Fruit fly (Drosophila melanogaster) whole organism, wandering third instar larva: Measurements from ENCODE around the gene CG12111.
A peak's percentile ranks its signal among the peaks of the same experiment; 100 is the strongest.

Source experiments
- Abd-B ChIP-seq: fragments of >200 bp; optimal IDR thresholded peaks from 2 replicates; lab custom pipeline; 2017; ENCODE audit warnings: missing biosample characterization, missing genetic modification characterization
- CG32264 ChIP-seq: fragments of 200-800 bp; sonication (Bioruptor generic); optimal IDR thresholded peaks from 2 replicates; lab custom pipeline; 2016; ENCODE audit warnings: missing biosample characterization, missing genetic modification characterization
- CG9705 ChIP-seq: fragments of 200-800 bp; sonication (Bioruptor generic); optimal IDR thresholded peaks from 2 replicates; lab custom pipeline; 2018; ENCODE audit warnings: missing biosample characterization, mild to moderate bottlenecking, missing genetic modification characterization
- Dfd ChIP-seq: fragments of >200 bp; optimal IDR thresholded peaks from 2 replicates; lab custom pipeline; 2017; ENCODE audit warnings: missing biosample characterization, missing genetic modification characterization
- Dif ChIP-seq: fragments of 200-275, 200-300 bp; sonication (Bioruptor generic); optimal IDR thresholded peaks from 2 replicates; lab custom pipeline; 2018; ENCODE audit warnings: missing biosample characterization, missing genetic modification characterization; ENCODE audit not compliant: partially characterized antibody
- GATAd ChIP-seq: sonication (Bioruptor generic); optimal IDR thresholded peaks from 2 replicates; lab custom pipeline; 2016; ENCODE audit warnings: missing biosample characterization, missing genetic modification characterization
- HLH106 ChIP-seq: fragments of 200-800 bp; optimal IDR thresholded peaks from 3 replicates; lab custom pipeline; 2019; ENCODE audit warnings: missing biosample characterization, mild to moderate bottlenecking, missing genetic modification characterization, moderate library complexity
- Hnf4 ChIP-seq: fragments of 200-800 bp; sonication (Bioruptor generic); optimal IDR thresholded peaks from 2 replicates; lab custom pipeline; 2016; ENCODE audit warnings: missing biosample characterization, mild to moderate bottlenecking, missing genetic modification characterization
- Hr78 ChIP-seq: fragments of >200 bp; optimal IDR thresholded peaks from 2 replicates; lab custom pipeline; 2017; ENCODE audit warnings: missing biosample characterization, missing genetic modification characterization
- Hr83 ChIP-seq: fragments of 200-300 bp; sonication (Bioruptor generic); optimal IDR thresholded peaks from 2 replicates; lab custom pipeline; 2016; ENCODE audit warnings: missing biosample characterization, mild to moderate bottlenecking, missing genetic modification characterization, moderate library complexity; ENCODE audit not compliant: poor library complexity, severe bottlenecking
- Jra ChIP-seq: sonication (Bioruptor generic); optimal IDR thresholded peaks from 2 replicates; lab custom pipeline; 2016; ENCODE audit warnings: missing biosample characterization, missing genetic modification characterization
- Mio ChIP-seq: sonication (Bioruptor generic); optimal IDR thresholded peaks from 2 replicates; lab custom pipeline; 2016; ENCODE audit warnings: missing biosample characterization, missing genetic modification characterization
- Myc ChIP-seq: fragments of >200 bp; optimal IDR thresholded peaks from 2 replicates; lab custom pipeline; 2017
- N ChIP-seq: fragments of >200 bp; optimal IDR thresholded peaks from 2 replicates; lab custom pipeline; 2018; ENCODE audit warnings: missing biosample characterization, missing external identifiers, missing genetic modification characterization
- OdsH ChIP-seq: fragments of 200-800 bp; sonication (Bioruptor generic); optimal IDR thresholded peaks from 2 replicates; lab custom pipeline; 2016; ENCODE audit warnings: missing biosample characterization, mild to moderate bottlenecking, missing genetic modification characterization
- Rel ChIP-seq, 2 experiments: fragments of 200-800 bp; sonication (Bioruptor generic) in 1 of 2; optimal IDR thresholded peaks; 2 replicates in 1 of 2; 3 replicates in 1 of 2; lab custom pipeline; 2016 to 2019; ENCODE audit warnings: mild to moderate bottlenecking in 2 of 2, missing biosample characterization in 2 of 2, missing genetic modification characterization in 2 of 2, moderate library complexity in 1 of 2
- Sp1 ChIP-seq: fragments of 200-800 bp; sonication (Bioruptor generic); optimal IDR thresholded peaks from 3 replicates; lab custom pipeline; 2019; ENCODE audit warnings: missing biosample characterization, mild to moderate bottlenecking, missing genetic modification characterization, moderate library complexity
- br ChIP-seq: fragments of 200-800 bp; sonication (Bioruptor generic); optimal IDR thresholded peaks from 2 replicates; lab custom pipeline; 2016; ENCODE audit warnings: missing biosample characterization, missing genetic modification characterization
- brk ChIP-seq: fragments of 200-800 bp; sonication (Bioruptor generic); optimal IDR thresholded peaks from 2 replicates; lab custom pipeline; 2016; ENCODE audit warnings: missing biosample characterization, mild to moderate bottlenecking, missing genetic modification characterization
- dl ChIP-seq, 2 experiments: fragments of 175-275, 200-275 bp in 1 of 2; fragments of 200-275 bp in 1 of 2; sonication (Bioruptor generic); optimal IDR thresholded peaks; lab custom pipeline; 2018; ENCODE audit warnings: mild to moderate bottlenecking in 2 of 2, missing biosample characterization in 2 of 2, missing genetic modification characterization in 2 of 2, moderate library complexity in 2 of 2; ENCODE audit not compliant: partially characterized antibody in 2 of 2, insufficient read depth in 1 of 2
- dmrt93B ChIP-seq: fragments of 200-800 bp; sonication (Bioruptor generic); optimal IDR thresholded peaks from 2 replicates; lab custom pipeline; 2018; ENCODE audit warnings: missing biosample characterization, mild to moderate bottlenecking, missing genetic modification characterization
- dsf ChIP-seq: sonication (Bioruptor generic); optimal IDR thresholded peaks from 2 replicates; lab custom pipeline; 2016; ENCODE audit warnings: missing biosample characterization, missing genetic modification characterization, borderline replicate concordance
- ey ChIP-seq: fragments of 200-800 bp; sonication (Bioruptor generic); optimal IDR thresholded peaks from 2 replicates; lab custom pipeline; 2016; ENCODE audit warnings: missing biosample characterization, missing genetic modification characterization
- foxo ChIP-seq, 2 experiments: fragments of 200-800 bp; sonication (Bioruptor generic); optimal IDR thresholded peaks; 2 replicates in 1 of 2; 3 replicates in 1 of 2; lab custom pipeline; 2016 to 2017; ENCODE audit warnings: missing biosample characterization in 2 of 2, missing genetic modification characterization in 2 of 2
- fru ChIP-seq: fragments of 200-800 bp; sonication (Bioruptor generic); optimal IDR thresholded peaks from 3 replicates; lab custom pipeline; 2016; ENCODE audit warnings: missing biosample characterization, mild to moderate bottlenecking, missing genetic modification characterization
- h ChIP-seq: fragments of 200-800 bp; sonication (Bioruptor generic); optimal IDR thresholded peaks from 3 replicates; lab custom pipeline; 2016; ENCODE audit warnings: missing biosample characterization, mild to moderate bottlenecking, missing genetic modification characterization
- jim ChIP-seq: fragments of 175-275, 200-325 bp; sonication (Bioruptor generic); optimal IDR thresholded peaks from 2 replicates; lab custom pipeline; 2016; ENCODE audit warnings: missing biosample characterization, mild to moderate bottlenecking, missing genetic modification characterization
- lola ChIP-seq: fragments of >200 bp; optimal IDR thresholded peaks from 2 replicates; lab custom pipeline; 2017; ENCODE audit warnings: missing biosample characterization, missing genetic modification characterization
- pan ChIP-seq: fragments of >200 bp; optimal IDR thresholded peaks from 2 replicates; lab custom pipeline; 2017
- psq ChIP-seq: fragments of 200-800 bp; sonication (Bioruptor generic); optimal IDR thresholded peaks from 3 replicates; lab custom pipeline; 2017; ENCODE audit warnings: missing biosample characterization, mild to moderate bottlenecking, missing genetic modification characterization, moderate library complexity
- rgr ChIP-seq: fragments of 200-800 bp; sonication (Bioruptor generic); optimal IDR thresholded peaks from 3 replicates; lab custom pipeline; 2016; ENCODE audit warnings: missing biosample characterization, mild to moderate bottlenecking, missing genetic modification characterization
- sage ChIP-seq: fragments of 200-800 bp; sonication (Bioruptor generic); optimal IDR thresholded peaks from 2 replicates; lab custom pipeline; 2016; ENCODE audit warnings: missing biosample characterization, mild to moderate bottlenecking, missing genetic modification characterization
- sv ChIP-seq: fragments of 200-800 bp; sonication (Bioruptor generic); optimal IDR thresholded peaks from 3 replicates; lab custom pipeline; 2016; ENCODE audit warnings: missing biosample characterization, missing genetic modification characterization
- tai ChIP-seq: sonication (Bioruptor generic); optimal IDR thresholded peaks from 2 replicates; lab custom pipeline; 2016; ENCODE audit warnings: missing biosample characterization, missing genetic modification characterization
- woc ChIP-seq: sonication (Bioruptor generic); optimal IDR thresholded peaks from 2 replicates; lab custom pipeline; 2016; ENCODE audit warnings: missing biosample characterization, mild to moderate bottlenecking, missing genetic modification characterization

CG12111 gene

dm6 chrX:8583159-8583558 is 12.4 kb upstream of the CG12111 start:
- no peak for TF ChIP-seq br (GFP tag; lab: Kevin White, UChicago)
- TF ChIP-seq Abd-B, result no peak
- no peak for TF ChIP-seq Hnf4 (GFP tag; lab: Kevin White, UChicago)
- TF ChIP-seq GATAd (GFP tag; lab: Kevin White, UChicago), result no peak
- no peak for TF ChIP-seq foxo (GFP tag; optimal IDR thresholded peaks at IDR 0.05; lab: Kevin White, UChicago)
- no peak for TF ChIP-seq Mio (GFP tag; lab: Kevin White, UChicago)
- TF ChIP-seq Dfd (GFP tag; lab: Kevin White, UChicago), result no peak
- no peak for TF ChIP-seq Jra (GFP tag; lab: Kevin White, UChicago)
- TF ChIP-seq tai, result no peak
- no peak for TF ChIP-seq ey (GFP tag; lab: Kevin White, UChicago)
- TF ChIP-seq h, result no peak
- no peak for TF ChIP-seq Rel (GFP tag; optimal IDR thresholded peaks at IDR 0.05; lab: Kevin White, UChicago)
- no peak for TF ChIP-seq Rel (tag; optimal IDR thresholded peaks at IDR 0.05; lab: Kevin White, UChicago)

dm6 chrX:8580794-8581193 is 10.0 kb upstream of the CG12111 start:
- TF ChIP-seq h (no peak), psq (GFP tag; lab: Kevin White, UChicago) (no peak), rgr (GFP tag; lab: Kevin White, UChicago) (no peak), Hr78 (GFP tag; lab: Kevin White, UChicago) (no peak), dmrt93B (no peak), Dif (GFP tag; lab: Kevin White, UChicago) (no peak), Hr83 (GFP tag; lab: Kevin White, UChicago) (no peak), Dfd (GFP tag; lab: Kevin White, UChicago) (no peak), GATAd (GFP tag; lab: Kevin White, UChicago) (no peak), jim (no peak)

- no peak for TF ChIP-seq jim
- no peak for TF ChIP-seq Rel (GFP tag; optimal IDR thresholded peaks at IDR 0.05; lab: Kevin White, UChicago)
- TF ChIP-seq Rel (tag; optimal IDR thresholded peaks at IDR 0.05; lab: Kevin White, UChicago), result peak; percentile 64
Observed at dm6 chrX:8579875-8580274, 9.1 kb upstream of the CG12111 start.

- TF ChIP-seq Hr78 (GFP tag; lab: Kevin White, UChicago) (no peak), Dif (GFP tag; lab: Kevin White, UChicago) (no peak), Jra (GFP tag; lab: Kevin White, UChicago) (no peak), pan (lab: Kevin White, UChicago) (no peak), CG32264 (GFP tag; lab: Kevin White, UChicago) (no peak), Sp1 (GFP tag; lab: Kevin White, UChicago) (no peak), lola (GFP tag; lab: Kevin White, UChicago) (no peak), Rel (GFP tag; optimal IDR thresholded peaks at IDR 0.05; lab: Kevin White, UChicago) (no peak), Rel (tag; optimal IDR thresholded peaks at IDR 0.05; lab: Kevin White, UChicago) (no peak), br (GFP tag; lab: Kevin White, UChicago) (no peak), CG9705 (GFP tag; lab: Kevin White, UChicago) (no peak)
Observed at dm6 chrX:8579097-8579496, 8.3 kb upstream of the CG12111 start.

dm6 chrX:8576675-8577074 is 5.9 kb upstream of the CG12111 start:
- TF ChIP-seq Rel (GFP tag; optimal IDR thresholded peaks at IDR 0.05; lab: Kevin White, UChicago) (no peak), Rel (tag; optimal IDR thresholded peaks at IDR 0.05; lab: Kevin White, UChicago) (peak; percentile 67), Sp1 (GFP tag; lab: Kevin White, UChicago) (no peak)
- TF ChIP-seq, all 38 proteins: peak for 1

- TF ChIP-seq dl (GFP tag; optimal IDR thresholded peaks at IDR 0.05; lab: Kevin White, UChicago; ENCODE audit: insufficient read depth in 1 of 2, partially characterized antibody in 2 of 2), result no peak
- TF ChIP-seq dmrt93B, result no peak
- no peak for TF ChIP-seq GATAd (GFP tag; lab: Kevin White, UChicago)
- no peak for TF ChIP-seq Mio (GFP tag; lab: Kevin White, UChicago)
- TF ChIP-seq psq (GFP tag; lab: Kevin White, UChicago), result no peak
- TF ChIP-seq sv, result no peak
- no peak for TF ChIP-seq brk (GFP tag; lab: Kevin White, UChicago)
- TF ChIP-seq fru (GFP tag; lab: Kevin White, UChicago), result peak; percentile 61
- peak; percentile 16 for TF ChIP-seq Sp1 (GFP tag; lab: Kevin White, UChicago)
- TF ChIP-seq woc, result peak; percentile 22
- no peak for TF ChIP-seq pan (lab: Kevin White, UChicago)
- TF ChIP-seq Rel (GFP tag; optimal IDR thresholded peaks at IDR 0.05; lab: Kevin White, UChicago), result no peak
- no peak for TF ChIP-seq Rel (tag; optimal IDR thresholded peaks at IDR 0.05; lab: Kevin White, UChicago)
- peak in 1 of 2 experiments; percentile 65 for TF ChIP-seq foxo (GFP tag; optimal IDR thresholded peaks at IDR 0.05; lab: Kevin White, UChicago)
- no peak for TF ChIP-seq Abd-B
- peak; percentile 18 for TF ChIP-seq br (GFP tag; lab: Kevin White, UChicago)
- no peak for TF ChIP-seq lola (GFP tag; lab: Kevin White, UChicago)
- peak; percentile 48 for TF ChIP-seq HLH106 (tag; lab: Kevin White, UChicago)
- TF ChIP-seq N (GFP tag; lab: Kevin White, UChicago), result no peak
- peak; percentile 55 for TF ChIP-seq h
- TF ChIP-seq Myc (lab: Kevin White, UChicago), result no peak
- no peak for TF ChIP-seq Hr83 (GFP tag; lab: Kevin White, UChicago)
- peak; percentile 21 for TF ChIP-seq OdsH (GFP tag; lab: Kevin White, UChicago)
- no peak for TF ChIP-seq sage (GFP tag; lab: Kevin White, UChicago)
- TF ChIP-seq CG32264 (GFP tag; lab: Kevin White, UChicago), result no peak
- no peak for TF ChIP-seq dsf (GFP tag; lab: Kevin White, UChicago)
Observed at dm6 chrX:8574672-8575350, 4.1 kb upstream of the CG12111 start.
